Fruit fly (Drosophila melanogaster): Measurements from ENCODE around the gene Syx7.

- TF ChIP-seq lab (GFP tag; optimal IDR thresholded peaks at IDR 0.05) (no peak), CG11504 (tag; optimal IDR thresholded peaks at IDR 0.05) (peak; percentile 21), Atf-2 (GFP tag; optimal IDR thresholded peaks at IDR 0.05) (no peak), MESR4 (GFP tag; optimal IDR thresholded peaks at IDR 0.05) (no peak)
Measured at dm6 chr3L:21400206-21400605, 45.4 kb upstream of the Syx7 start.
